Fruit fly (Drosophila melanogaster) whole organism, embryonic: Measurements from ENCODE around the gene Bruce.
A peak's percentile ranks its signal among the peaks of the same experiment; 100 is the strongest.

Source experiments
- ATbp ChIP-seq: fragments of 200-800 bp; sonication (Bioruptor generic); optimal IDR thresholded peaks from 2 replicates; lab custom pipeline; 2017; ENCODE audit warnings: missing biosample characterization, mild to moderate bottlenecking, missing genetic modification characterization, missing genetic modification reagents
- Asciz ChIP-seq: fragments of 200-800 bp; sonication (Bioruptor generic); optimal IDR thresholded peaks from 2 replicates; lab custom pipeline; 2017; ENCODE audit warnings: missing biosample characterization, mild to moderate bottlenecking, missing genetic modification characterization, missing genetic modification reagents
- CG10565 ChIP-seq: fragments of 200-800 bp; sonication (Bioruptor generic); optimal IDR thresholded peaks from 3 replicates; lab custom pipeline; 2016; ENCODE audit warnings: missing biosample characterization, mild to moderate bottlenecking, missing genetic modification characterization
- CG11398 ChIP-seq: fragments of 200-800 bp; sonication (Bioruptor generic); optimal IDR thresholded peaks from 2 replicates; lab custom pipeline; 2016; ENCODE audit warnings: missing biosample characterization, missing genetic modification characterization
- CG11504 ChIP-seq: fragments of 200-800 bp; sonication (Bioruptor generic); optimal IDR thresholded peaks from 3 replicates; lab custom pipeline; 2019; ENCODE audit warnings: missing biosample characterization, mild to moderate bottlenecking, missing genetic modification characterization, moderate library complexity
- CG11560 ChIP-seq: fragments of 200-800 bp; sonication (Bioruptor generic); IDR thresholded peaks from 3 replicates; pipeline ENCODE4 v1.3.6; 2022; ENCODE audit warnings: missing biosample characterization, missing genetic modification characterization
- CG11696 ChIP-seq: fragments of 200-800 bp; sonication (Bioruptor generic); IDR thresholded peaks from 2 replicates; pipeline ENCODE4 v1.3.6; 2022; ENCODE audit warnings: missing biosample characterization, missing genetic modification characterization
- CG12299 ChIP-seq: fragments of 200-800 bp; sonication (Bioruptor generic); optimal IDR thresholded peaks from 2 replicates; lab custom pipeline; 2018; ENCODE audit warnings: missing biosample characterization, mild to moderate bottlenecking, missing genetic modification characterization
- CG12744 ChIP-seq: fragments of 200-800 bp; sonication (Bioruptor generic); optimal IDR thresholded peaks from 2 replicates; lab custom pipeline; 2016; ENCODE audit warnings: missing biosample characterization, missing genetic modification characterization
- CG13296 ChIP-seq: fragments of 200-800 bp; sonication (Bioruptor generic); optimal IDR thresholded peaks from 3 replicates; lab custom pipeline; 2018; ENCODE audit warnings: missing biosample characterization, mild to moderate bottlenecking, missing genetic modification characterization
- CG15696 ChIP-seq: fragments of 200-800 bp; sonication (Bioruptor generic); optimal IDR thresholded peaks from 2 replicates; lab custom pipeline; 2019; ENCODE audit warnings: missing biosample characterization, mild to moderate bottlenecking, missing genetic modification characterization, moderate library complexity
- CG16863 ChIP-seq: fragments of 200-800 bp; sonication (Bioruptor generic); optimal IDR thresholded peaks from 3 replicates; lab custom pipeline; 2016; ENCODE audit warnings: missing biosample characterization, missing genetic modification characterization
- CG17361 ChIP-seq: fragments of 200-800 bp; sonication (Bioruptor generic); IDR thresholded peaks from 3 replicates; pipeline ENCODE4 v1.3.6; 2022; ENCODE audit warnings: missing biosample characterization, missing genetic modification characterization
- CG2199 ChIP-seq: fragments of 200-800 bp; sonication (Bioruptor generic); IDR thresholded peaks from 3 replicates; pipeline ENCODE4 v1.3.6; 2022; ENCODE audit warnings: missing biosample characterization, missing genetic modification characterization
- CG2678 ChIP-seq: fragments of 200-800 bp; sonication (Bioruptor generic); optimal IDR thresholded peaks from 3 replicates; lab custom pipeline; 2019; ENCODE audit warnings: missing biosample characterization, mild to moderate bottlenecking, missing genetic modification characterization, moderate library complexity
- CG3163 ChIP-seq: fragments of 200-800 bp; sonication (Bioruptor generic); optimal IDR thresholded peaks from 3 replicates; lab custom pipeline; 2016; ENCODE audit warnings: missing biosample characterization, missing genetic modification characterization
- CG34422 ChIP-seq: fragments of 200-800 bp; sonication (Bioruptor generic); IDR thresholded peaks from 3 replicates; pipeline ENCODE4 v1.3.6; 2022; ENCODE audit warnings: missing biosample characterization, missing genetic modification characterization
- CG4424 ChIP-seq: fragments of 200-800 bp; sonication (Bioruptor generic); optimal IDR thresholded peaks from 3 replicates; lab custom pipeline; 2016; ENCODE audit warnings: missing biosample characterization, missing genetic modification characterization
- CG9215 ChIP-seq: fragments of 200-800 bp; sonication (Bioruptor generic); IDR thresholded peaks from 2 replicates; pipeline ENCODE4 v1.3.6; 2022; ENCODE audit warnings: missing biosample characterization, missing genetic modification characterization
- CG9797 ChIP-seq: fragments of 200-800 bp; sonication (Bioruptor generic); optimal IDR thresholded peaks from 3 replicates; lab custom pipeline; 2018; ENCODE audit warnings: missing biosample characterization, mild to moderate bottlenecking, missing genetic modification characterization
- CG9932 ChIP-seq: fragments of 200-800 bp; sonication (Bioruptor generic); IDR thresholded peaks from 2 replicates; pipeline ENCODE4 v1.3.6; 2022; ENCODE audit warnings: missing biosample characterization, missing genetic modification characterization
- CTCF ChIP-seq: fragments of 200-800 bp; sonication (Bioruptor generic); optimal IDR thresholded peaks from 2 replicates; lab custom pipeline; 2017; ENCODE audit warnings: missing biosample characterization, mild to moderate bottlenecking, missing genetic modification characterization, moderate library complexity
- D19B ChIP-seq: fragments of 200-800 bp; sonication (Bioruptor generic); optimal IDR thresholded peaks from 2 replicates; lab custom pipeline; 2017; ENCODE audit warnings: missing biosample characterization, mild to moderate bottlenecking, missing genetic modification characterization
- Dad ChIP-seq: fragments of 200-800 bp; sonication (Bioruptor generic); optimal IDR thresholded peaks from 3 replicates; lab custom pipeline; 2016; ENCODE audit warnings: missing biosample characterization, missing genetic modification characterization
- Gug ChIP-seq: fragments of 200-800 bp; sonication (Bioruptor generic); IDR thresholded peaks from 4 replicates; pipeline ENCODE4 v1.3.6; 2022; ENCODE audit warnings: missing biosample characterization, missing genetic modification characterization
- Hand ChIP-seq: fragments of 200-800 bp; sonication (Bioruptor generic); optimal IDR thresholded peaks from 2 replicates; lab custom pipeline; 2017; ENCODE audit warnings: mild to moderate bottlenecking, missing biosample characterization, missing genetic modification reagents, missing genetic modification characterization
- Hsf ChIP-seq: fragments of 200-800 bp; sonication (Bioruptor generic); optimal IDR thresholded peaks from 3 replicates; lab custom pipeline; 2016; ENCODE audit warnings: missing biosample characterization, missing genetic modification characterization
- MBD-R2 ChIP-seq: fragments of 200-800 bp; sonication (Bioruptor generic); IDR thresholded peaks from 2 replicates; pipeline ENCODE4 v1.3.6; 2022; ENCODE audit warnings: missing biosample characterization, missing genetic modification characterization
- Mes4 ChIP-seq: fragments of 200-800 bp; sonication (Bioruptor generic); optimal IDR thresholded peaks from 2 replicates; lab custom pipeline; 2016; ENCODE audit warnings: missing biosample characterization, missing genetic modification characterization
- Nf-YA ChIP-seq: fragments of 200-800 bp; sonication (Bioruptor generic); IDR thresholded peaks from 2 replicates; pipeline ENCODE4 v1.3.6; 2022; ENCODE audit warnings: missing biosample characterization, missing genetic modification characterization
- Sox100B ChIP-seq: fragments of 200-800 bp; sonication (Bioruptor generic); optimal IDR thresholded peaks from 3 replicates; lab custom pipeline; 2018; ENCODE audit warnings: missing biosample characterization, mild to moderate bottlenecking, missing genetic modification characterization
- Sox102F ChIP-seq: fragments of 200-800 bp; sonication (Bioruptor generic); optimal IDR thresholded peaks from 2 replicates; lab custom pipeline; 2018; ENCODE audit warnings: missing biosample characterization, mild to moderate bottlenecking, missing genetic modification characterization, moderate library complexity
- Sry-δ ChIP-seq: fragments of 200-800 bp; sonication (Bioruptor generic); optimal IDR thresholded peaks from 2 replicates; lab custom pipeline; 2016; ENCODE audit warnings: missing biosample characterization, missing genetic modification characterization
- abd-A ChIP-seq: fragments of 200-800 bp; sonication (Bioruptor generic); optimal IDR thresholded peaks from 3 replicates; lab custom pipeline; 2019; ENCODE audit warnings: missing biosample characterization, mild to moderate bottlenecking, missing genetic modification characterization, moderate library complexity
- caup ChIP-seq: fragments of 200-800 bp; sonication (Bioruptor generic); optimal IDR thresholded peaks from 3 replicates; lab custom pipeline; 2017; ENCODE audit warnings: missing biosample characterization, mild to moderate bottlenecking, missing genetic modification characterization, moderate library complexity; ENCODE audit not compliant: severe bottlenecking
- crp ChIP-seq, 2 experiments: fragments of 200-800 bp; sonication (Bioruptor generic); optimal IDR thresholded peaks; 2 replicates in 1 of 2; 3 replicates in 1 of 2; lab custom pipeline; 2017; ENCODE audit warnings: missing biosample characterization in 2 of 2, missing genetic modification characterization in 2 of 2, mild to moderate bottlenecking in 1 of 2, moderate library complexity in 1 of 2
- dmrt99B ChIP-seq: fragments of 200-800 bp; sonication (Bioruptor generic); optimal IDR thresholded peaks from 2 replicates; lab custom pipeline; 2018; ENCODE audit warnings: missing biosample characterization, mild to moderate bottlenecking, missing genetic modification characterization, moderate library complexity
- dpn ChIP-seq, 2 experiments: fragments of 200-800 bp; sonication (Bioruptor generic); optimal IDR thresholded peaks; 3 replicates each; lab custom pipeline; 2016; ENCODE audit warnings: missing biosample characterization in 2 of 2, missing genetic modification characterization in 2 of 2
- fd102C ChIP-seq: fragments of 200-800 bp; sonication (Bioruptor generic); optimal IDR thresholded peaks from 2 replicates; lab custom pipeline; 2018; ENCODE audit warnings: missing biosample characterization, mild to moderate bottlenecking, missing genetic modification characterization, moderate library complexity
- jumu ChIP-seq: fragments of 200-800 bp; sonication (Bioruptor generic); optimal IDR thresholded peaks from 3 replicates; lab custom pipeline; 2016; ENCODE audit warnings: missing biosample characterization, missing genetic modification characterization
- klu ChIP-seq: fragments of 200-800 bp; sonication (Bioruptor generic); IDR thresholded peaks from 2 replicates; pipeline ENCODE4 v1.3.6; 2022; ENCODE audit warnings: missing biosample characterization, missing genetic modification characterization
- luna ChIP-seq: fragments of 200-800 bp; sonication (Bioruptor generic); optimal IDR thresholded peaks from 2 replicates; lab custom pipeline; 2016; ENCODE audit warnings: missing biosample characterization, missing genetic modification characterization
- onecut ChIP-seq: fragments of 200-800 bp; sonication (Bioruptor generic); IDR thresholded peaks from 2 replicates; pipeline ENCODE4 v1.3.6; 2022; ENCODE audit warnings: missing biosample characterization, missing genetic modification characterization
- org-1 ChIP-seq: fragments of 200-800 bp; sonication (Bioruptor generic); optimal IDR thresholded peaks from 2 replicates; lab custom pipeline; 2017; ENCODE audit warnings: missing biosample characterization, missing genetic modification characterization
- p53 ChIP-seq: fragments of 200-800 bp; sonication (Bioruptor generic); optimal IDR thresholded peaks from 2 replicates; lab custom pipeline; 2016; ENCODE audit warnings: missing biosample characterization, missing genetic modification characterization
- peb ChIP-seq: fragments of 200-800 bp; sonication (Bioruptor generic); IDR thresholded peaks from 2 replicates; pipeline ENCODE4 v1.3.6; 2022; ENCODE audit warnings: missing biosample characterization, missing genetic modification characterization
- ro ChIP-seq: fragments of 200-800 bp; sonication (Bioruptor generic); IDR thresholded peaks from 2 replicates; pipeline ENCODE4 v1.3.6; 2022; ENCODE audit warnings: missing biosample characterization, missing genetic modification characterization
- sc ChIP-seq, 3 experiments: fragments of >200 bp in 2 of 3; fragments of 200-800 bp in 1 of 3; sonication (Bioruptor generic) in 1 of 3; optimal IDR thresholded peaks; 2 replicates in 2 of 3; 3 replicates in 1 of 3; lab custom pipeline; 2017; ENCODE audit warnings: mild to moderate bottlenecking in 1 of 3, missing biosample characterization in 1 of 3, missing genetic modification characterization in 1 of 3, missing genetic modification reagents in 1 of 3
- schlank ChIP-seq: fragments of 200-800 bp; sonication (Bioruptor generic); optimal IDR thresholded peaks from 2 replicates; lab custom pipeline; 2018; ENCODE audit warnings: missing biosample characterization, mild to moderate bottlenecking, missing genetic modification characterization
- slp2 ChIP-seq: fragments of 200-800 bp; sonication (Bioruptor generic); optimal IDR thresholded peaks from 2 replicates; lab custom pipeline; 2016; ENCODE audit warnings: missing biosample characterization, missing genetic modification characterization
- stwl ChIP-seq: fragments of 200-800 bp; sonication (Bioruptor generic); optimal IDR thresholded peaks from 3 replicates; lab custom pipeline; 2018; ENCODE audit warnings: missing biosample characterization, mild to moderate bottlenecking, missing genetic modification characterization, moderate library complexity

Gene Bruce

dm6 chr3R:10263972-10264536, 67.1 kb downstream of the Bruce start, which contains the start of gene Nuak:
TSS of gene Nuak (plus strand) at chr3R:10264306.
- TF ChIP-seq CG12744 (GFP tag; lab: Kevin White, UChicago) (peak; percentile 88), Sry-δ (GFP tag; lab: Kevin White, UChicago) (peak; percentile 81), CG2199 (no peak), CG2678 (tag; lab: Kevin White, UChicago) (peak; percentile 82), Gug (GFP tag; lab: Robert Waterston, UW) (peak; percentile 97), CG34422 (no peak), slp2 (peak; percentile 97), org-1 (peak; percentile 37), schlank (tag; lab: Kevin White, UChicago) (peak; percentile 76), luna (GFP tag; lab: Kevin White, UChicago) (peak; percentile 95), p53 (peak; percentile 78), CG9797 (GFP tag; lab: Kevin White, UChicago) (peak; percentile 61), Nf-YA (GFP tag; lab: Robert Waterston, UW) (no peak), CG9215 (GFP tag; lab: Robert Waterston, UW) (no peak), CG10565 (peak; percentile 60), MBD-R2 (no peak), CG17361 (GFP tag; lab: Robert Waterston, UW) (no peak), Mes4 (peak; percentile 86), ATbp (GFP tag; lab: Kevin White, UChicago) (peak; percentile 50), klu (GFP tag; lab: Robert Waterston, UW) (no peak), crp (GFP tag; optimal IDR thresholded peaks at IDR 0.05; lab: Kevin White, UChicago) (peak; percentile 93 to 99), abd-A (tag; lab: Kevin White, UChicago) (peak; percentile 71), CG11504 (tag; lab: Kevin White, UChicago) (peak; percentile 80), CG12299 (tag; lab: Kevin White, UChicago) (peak; percentile 78), Dad (GFP tag; lab: Kevin White, UChicago) (peak; percentile 90), Hsf (GFP tag; lab: Kevin White, UChicago) (peak; percentile 95), CG4424 (GFP tag; lab: Kevin White, UChicago) (peak; percentile 85), onecut (peak; percentile 74), D19B (GFP tag; lab: Kevin White, UChicago) (peak; percentile 37), sc (optimal IDR thresholded peaks at IDR 0.05; lab: Kevin White, UChicago) (no peak), sc (GFP tag; optimal IDR thresholded peaks at IDR 0.05; lab: Kevin White, UChicago) (peak; percentile 10), CG15696 (peak; percentile 79), Sox100B (GFP tag; lab: Kevin White, UChicago) (peak; percentile 30), stwl (tag; lab: Kevin White, UChicago) (peak; percentile 94), CG9932 (GFP tag; lab: Robert Waterston, UW) (no peak), peb (GFP tag; lab: Robert Waterston, UW) (no peak), CTCF (GFP tag; lab: Kevin White, UChicago) (peak; percentile 65), CG16863 (GFP tag; lab: Kevin White, UChicago) (peak; percentile 87), dmrt99B (tag; lab: Kevin White, UChicago) (peak; percentile 88), CG11560 (tag; lab: Robert Waterston, UW) (no peak), Hand (GFP tag; lab: Kevin White, UChicago) (peak; percentile 17), dpn (GFP tag; optimal IDR thresholded peaks at IDR 0.05; lab: Kevin White, UChicago) (peak; percentile 94 to 96), CG11696 (GFP tag; lab: Robert Waterston, UW) (no peak), jumu (GFP tag; lab: Kevin White, UChicago) (peak; percentile 98), CG3163 (peak; percentile 85), caup (GFP tag; lab: Kevin White, UChicago) (peak; percentile 83), CG11398 (GFP tag; lab: Kevin White, UChicago) (peak; percentile 72), ro (GFP tag; lab: Robert Waterston, UW) (no peak), fd102C (GFP tag; lab: Kevin White, UChicago) (peak; percentile 40), CG13296 (GFP tag; lab: Kevin White, UChicago) (peak; percentile 45), Asciz (GFP tag; lab: Kevin White, UChicago) (peak; percentile 29), Sox102F (GFP tag; lab: Kevin White, UChicago) (peak; percentile 80)
